Worm (Caenorhabditis elegans): ENCODE data around the gene dnj-1.

ce11 chrIV:11287511-11287910 is 11.3 kb upstream of the dnj-1 start, which contains the start of gene F54D1.6:
- TF ChIP-seq ref-1 (GFP tag; conservative IDR thresholded peaks at IDR 0.05), result no peak
- TF ChIP-seq flt-1 (GFP tag; IDR thresholded peaks at IDR 0.05), result no peak
- TF ChIP-seq ztf-29 (GFP tag; IDR thresholded peaks at IDR 0.05), result no peak
- no peak for TF ChIP-seq tab-1 (GFP tag; IDR thresholded peaks at IDR 0.05)
- no peak for TF ChIP-seq ztf-23 (GFP tag; IDR thresholded peaks at IDR 0.05)
- TF ChIP-seq klf-2 (GFP tag; conservative IDR thresholded peaks at IDR 0.05), result no peak
- TF ChIP-seq cog-1 (tag; optimal IDR thresholded peaks at IDR 0.05), result no peak
- TF ChIP-seq med-1 (GFP tag; optimal IDR thresholded peaks at IDR 0.05; ENCODE audit: insufficient read depth), result no peak
- TF ChIP-seq T22C8.4 (GFP tag; IDR thresholded peaks at IDR 0.05), result no peak

All from whole organism, midembryonic.